Worm (Caenorhabditis elegans) whole organism, L4/young adult: Measurements from ENCODE around the gene clec-166.

Source experiments
- W03F9.2 ChIP-seq: fragments of 150-350 bp; optimal IDR thresholded peaks from 2 replicates; lab custom pipeline; 2014; ENCODE audit warnings: missing biosample characterization, missing genetic modification characterization
- dao-5 ChIP-seq: sonication (generic microtip); optimal IDR thresholded peaks from 2 replicates; lab custom pipeline; 2016; ENCODE audit warnings: missing genotype, missing genetic modification characterization, moderate library complexity, missing compliant biosample characterization
- him-1 ChIP-seq: sonication (generic microtip); optimal IDR thresholded peaks from 2 replicates; lab custom pipeline; 2016; ENCODE audit warnings: missing genotype, missing genetic modification reagents, missing genetic modification characterization, missing compliant biosample characterization

DNA sequence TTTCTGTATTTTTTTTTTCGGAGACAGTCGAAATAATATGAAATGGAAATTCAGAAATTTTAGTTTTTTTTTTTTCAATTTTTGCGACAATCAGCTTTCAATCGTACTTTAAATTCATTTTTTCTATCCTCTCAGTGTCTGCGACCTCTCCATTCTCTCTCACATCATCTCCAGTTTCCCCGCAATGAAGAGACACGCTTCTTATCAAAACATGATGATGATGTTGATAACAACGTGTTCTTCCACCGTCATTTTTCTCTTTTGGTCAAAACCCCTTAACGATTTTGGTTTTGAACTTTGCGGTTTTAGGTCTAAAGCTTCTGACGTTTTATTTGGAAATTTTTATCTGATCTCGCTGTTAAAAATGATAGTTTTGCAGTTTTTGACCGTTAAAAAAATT lies 41.8 kb downstream of the clec-166 start:
- no peak for TF ChIP-seq him-1 (tag; lab: Kevin White, UChicago)
- no peak for TF ChIP-seq W03F9.2 (tag; lab: Kevin White, UChicago)
- TF ChIP-seq dao-5 = no peak
